Fruit fly (Drosophila melanogaster) whole organism, embryonic: ENCODE results near the gene CG14695.
A peak's percentile ranks its signal among the peaks of the same experiment; 100 is the strongest.

Experiments used
- BEAF-32 ChIP-seq: fragments of 200-800 bp; sonication (Bioruptor generic); optimal IDR thresholded peaks from 3 replicates; lab custom pipeline; 2017; ENCODE audit warnings: missing biosample characterization, missing genetic modification characterization, mild to moderate bottlenecking, moderate library complexity, missing genetic modification reagents
- Bdp1 ChIP-seq: fragments of 200-800 bp; sonication (Bioruptor generic); optimal IDR thresholded peaks from 3 replicates; lab custom pipeline; 2016; ENCODE audit warnings: missing biosample characterization, missing genetic modification characterization
- CG10147 ChIP-seq: fragments of 200-800 bp; sonication (Bioruptor generic); optimal IDR thresholded peaks from 2 replicates; lab custom pipeline; 2019; ENCODE audit warnings: missing biosample characterization, mild to moderate bottlenecking, missing genetic modification characterization, moderate library complexity
- CG10462 ChIP-seq: fragments of 200-800 bp; sonication (Bioruptor generic); optimal IDR thresholded peaks from 2 replicates; lab custom pipeline; 2016; ENCODE audit warnings: missing biosample characterization, missing genetic modification characterization
- CG12659 ChIP-seq: fragments of 200-800 bp; sonication (Bioruptor generic); optimal IDR thresholded peaks from 3 replicates; lab custom pipeline; 2017; ENCODE audit warnings: mild to moderate bottlenecking, missing biosample characterization, missing genetic modification reagents, missing genetic modification characterization
- CG12744 ChIP-seq: fragments of 200-800 bp; sonication (Bioruptor generic); optimal IDR thresholded peaks from 2 replicates; lab custom pipeline; 2016; ENCODE audit warnings: missing biosample characterization, missing genetic modification characterization
- CG13296 ChIP-seq: fragments of 200-800 bp; sonication (Bioruptor generic); optimal IDR thresholded peaks from 3 replicates; lab custom pipeline; 2018; ENCODE audit warnings: missing biosample characterization, mild to moderate bottlenecking, missing genetic modification characterization
- CG14860 ChIP-seq: fragments of 200-800 bp; sonication (Bioruptor generic); IDR thresholded peaks from 3 replicates; pipeline ENCODE4 v1.3.6; 2022; ENCODE audit warnings: missing biosample characterization, missing genetic modification characterization; ENCODE audit not compliant: partially characterized antibody
- CG2129 ChIP-seq: fragments of 200-800 bp; sonication (Bioruptor generic); IDR thresholded peaks from 2 replicates; pipeline ENCODE4 v1.3.6; 2022; ENCODE audit warnings: missing biosample characterization, missing genetic modification characterization; ENCODE audit not compliant: partially characterized antibody
- CG32532 ChIP-seq: fragments of 200-800 bp; sonication (Bioruptor generic); IDR thresholded peaks from 2 replicates; pipeline ENCODE4 v1.3.6; 2022; ENCODE audit warnings: missing biosample characterization, missing genetic modification characterization
- CG6791 ChIP-seq: fragments of 200-800 bp; sonication (Bioruptor generic); IDR thresholded peaks from 3 replicates; pipeline ENCODE4 v1.3.6; 2022; ENCODE audit warnings: missing biosample characterization, missing genetic modification characterization; ENCODE audit not compliant: partially characterized antibody
- CG7963 ChIP-seq: fragments of 200-800 bp; sonication (Bioruptor generic); IDR thresholded peaks from 3 replicates; pipeline ENCODE4 v1.3.6; 2022; ENCODE audit warnings: missing biosample characterization, missing genetic modification characterization; ENCODE audit not compliant: partially characterized antibody
- CG7987 ChIP-seq: fragments of 200-800 bp; sonication (Bioruptor generic); optimal IDR thresholded peaks from 2 replicates; lab custom pipeline; 2018; ENCODE audit warnings: missing biosample characterization, mild to moderate bottlenecking, missing genetic modification characterization, moderate library complexity
- Drgx ChIP-seq: fragments of 200-800 bp; sonication (Bioruptor generic); IDR thresholded peaks from 2 replicates; pipeline ENCODE4 v1.3.6; 2022; ENCODE audit warnings: missing biosample characterization, missing genetic modification characterization
- Fer3 ChIP-seq: fragments of 200-800 bp; sonication (Bioruptor generic); optimal IDR thresholded peaks from 2 replicates; lab custom pipeline; 2018; ENCODE audit warnings: missing biosample characterization, mild to moderate bottlenecking, missing genetic modification characterization, moderate library complexity
- HHEX ChIP-seq: fragments of 200-800 bp; sonication (Bioruptor generic); optimal IDR thresholded peaks from 3 replicates; lab custom pipeline; 2017; ENCODE audit warnings: missing biosample characterization, mild to moderate bottlenecking, missing genetic modification characterization, missing genetic modification reagents
- HLHmδ ChIP-seq: fragments of 200-800 bp; sonication (Bioruptor generic); optimal IDR thresholded peaks from 2 replicates; lab custom pipeline; 2018; ENCODE audit warnings: missing biosample characterization, mild to moderate bottlenecking, missing genetic modification characterization, moderate library complexity
- HmgD ChIP-seq: fragments of 200-800 bp; sonication (Bioruptor generic); optimal IDR thresholded peaks from 3 replicates; lab custom pipeline; 2016; ENCODE audit warnings: missing biosample characterization, missing genetic modification characterization
- Kr ChIP-seq: fragments of 200-800 bp; sonication (Bioruptor generic); optimal IDR thresholded peaks from 2 replicates; lab custom pipeline; 2017; ENCODE audit warnings: missing biosample characterization, mild to moderate bottlenecking, missing genetic modification characterization
- MBD-R2 ChIP-seq: fragments of 200-800 bp; sonication (Bioruptor generic); IDR thresholded peaks from 2 replicates; pipeline ENCODE4 v1.3.6; 2022; ENCODE audit warnings: missing biosample characterization, missing genetic modification characterization
- Mad ChIP-seq: fragments of 200-800 bp; sonication (Bioruptor generic); optimal IDR thresholded peaks from 2 replicates; lab custom pipeline; 2016; ENCODE audit warnings: missing biosample characterization, missing genetic modification characterization
- Mes4 ChIP-seq: fragments of 200-800 bp; sonication (Bioruptor generic); optimal IDR thresholded peaks from 2 replicates; lab custom pipeline; 2016; ENCODE audit warnings: missing biosample characterization, missing genetic modification characterization
- Nf-YA ChIP-seq: fragments of 200-800 bp; sonication (Bioruptor generic); IDR thresholded peaks from 2 replicates; pipeline ENCODE4 v1.3.6; 2022; ENCODE audit warnings: missing biosample characterization, missing genetic modification characterization
- Sox102F ChIP-seq: fragments of 200-800 bp; sonication (Bioruptor generic); optimal IDR thresholded peaks from 2 replicates; lab custom pipeline; 2018; ENCODE audit warnings: missing biosample characterization, mild to moderate bottlenecking, missing genetic modification characterization, moderate library complexity
- Usf ChIP-seq: fragments of 200-800 bp; sonication (Bioruptor generic); optimal IDR thresholded peaks from 2 replicates; lab custom pipeline; 2017; ENCODE audit warnings: missing genotype, missing biosample characterization, missing genetic modification characterization
- btn ChIP-seq: fragments of 200-800 bp; sonication (Bioruptor generic); optimal IDR thresholded peaks from 2 replicates; lab custom pipeline; 2016; ENCODE audit warnings: missing biosample characterization, missing genetic modification characterization
- cad ChIP-seq: fragments of >200 bp; optimal IDR thresholded peaks from 2 replicates; lab custom pipeline; 2017; ENCODE audit warnings: missing biosample characterization, missing genetic modification characterization
- chif ChIP-seq, 2 experiments: fragments of 200-800 bp; sonication (Bioruptor generic); optimal IDR thresholded peaks; 3 replicates each; lab custom pipeline; 2016; ENCODE audit warnings: missing biosample characterization in 2 of 2, missing genetic modification characterization in 2 of 2
- croc ChIP-seq: fragments of 200-800 bp; sonication (Bioruptor generic); conservative IDR thresholded peaks from 3 replicates; pipeline ENCODE4 v1.3.6; 2022; ENCODE audit warnings: missing biosample characterization, missing genetic modification characterization
- crol ChIP-seq: fragments of 200-800 bp; sonication (Bioruptor generic); IDR thresholded peaks from 2 replicates; pipeline ENCODE4 v1.3.6; 2022; ENCODE audit warnings: missing biosample characterization, missing genetic modification characterization
- da ChIP-seq: fragments of 200-800 bp; sonication (Bioruptor generic); optimal IDR thresholded peaks from 2 replicates; lab custom pipeline; 2016; ENCODE audit warnings: missing biosample characterization, missing genetic modification characterization
- en ChIP-seq: fragments of 200-800 bp; sonication (Bioruptor generic); optimal IDR thresholded peaks from 2 replicates; lab custom pipeline; 2016; ENCODE audit warnings: missing biosample characterization, missing genetic modification characterization
- gem ChIP-seq: fragments of 200-800 bp; sonication (Bioruptor generic); optimal IDR thresholded peaks from 2 replicates; lab custom pipeline; 2019; ENCODE audit warnings: missing biosample characterization, mild to moderate bottlenecking, missing genetic modification characterization, moderate library complexity
- jigr1 ChIP-seq: fragments of 200-800 bp; sonication (Bioruptor generic); IDR thresholded peaks from 3 replicates; pipeline ENCODE4 v1.3.6; 2022; ENCODE audit warnings: missing biosample characterization, missing genetic modification characterization
- lov ChIP-seq, 2 experiments: fragments of 200-800 bp in 1 of 2; fragments of >200 bp in 1 of 2; sonication (Bioruptor generic) in 1 of 2; IDR thresholded peaks in 1 of 2; optimal IDR thresholded peaks in 1 of 2; 2 replicates in 1 of 2; 3 replicates in 1 of 2; pipeline versions ENCODE4 v1.3.6 to Lab custom; 2017 to 2022; ENCODE audit warnings: missing biosample characterization in 1 of 2, missing genetic modification characterization in 1 of 2
- org-1 ChIP-seq: fragments of 200-800 bp; sonication (Bioruptor generic); optimal IDR thresholded peaks from 2 replicates; lab custom pipeline; 2017; ENCODE audit warnings: missing biosample characterization, missing genetic modification characterization
- rib ChIP-seq: fragments of 200-800 bp; sonication (Bioruptor generic); IDR thresholded peaks from 2 replicates; pipeline ENCODE4 v1.3.6; 2022; ENCODE audit warnings: missing biosample characterization, missing genetic modification characterization
- sim ChIP-seq: fragments of 200-800 bp; sonication (Bioruptor generic); IDR thresholded peaks from 2 replicates; pipeline ENCODE4 v1.3.6; 2022; ENCODE audit warnings: missing biosample characterization, missing genetic modification characterization
- sisA ChIP-seq: fragments of 200-800 bp; sonication (Bioruptor generic); IDR thresholded peaks from 2 replicates; pipeline ENCODE4 v1.3.6; 2022; ENCODE audit warnings: missing biosample characterization, missing genetic modification characterization
- slp2 ChIP-seq: fragments of 200-800 bp; sonication (Bioruptor generic); optimal IDR thresholded peaks from 2 replicates; lab custom pipeline; 2016; ENCODE audit warnings: missing biosample characterization, missing genetic modification characterization
- so ChIP-seq: fragments of 200-800 bp; sonication (Bioruptor generic); IDR thresholded peaks from 3 replicates; pipeline ENCODE4 v1.3.6; 2022; ENCODE audit warnings: missing biosample characterization, missing genetic modification characterization
- tgo ChIP-seq: fragments of 200-800 bp; sonication (Bioruptor generic); IDR thresholded peaks from 3 replicates; pipeline ENCODE4 v1.3.6; 2022; ENCODE audit warnings: missing biosample characterization, missing genetic modification characterization
- toy ChIP-seq: fragments of 200-800 bp; sonication (Bioruptor generic); IDR thresholded peaks from 2 replicates; pipeline ENCODE4 v1.3.6; 2022; ENCODE audit warnings: missing biosample characterization, missing genetic modification characterization
- trem ChIP-seq: fragments of 200-800 bp; optimal IDR thresholded peaks from 3 replicates; lab custom pipeline; 2019; ENCODE audit warnings: missing biosample characterization, mild to moderate bottlenecking, missing genetic modification characterization, moderate library complexity
- trh ChIP-seq: fragments of 200-800 bp; sonication (Bioruptor generic); optimal IDR thresholded peaks from 2 replicates; lab custom pipeline; 2016; ENCODE audit warnings: missing biosample characterization, missing genetic modification characterization
- twi ChIP-seq: fragments of 200-800 bp; optimal IDR thresholded peaks from 2 replicates; lab custom pipeline; 2019; ENCODE audit warnings: missing biosample characterization, mild to moderate bottlenecking, missing genetic modification characterization, moderate library complexity
- unc-4 ChIP-seq: fragments of 200-800 bp; sonication (Bioruptor generic); IDR thresholded peaks from 2 replicates; pipeline ENCODE4 v1.3.6; 2022; ENCODE audit warnings: missing biosample characterization, missing genetic modification characterization; ENCODE audit not compliant: partially characterized antibody

CG14695 gene

DNA sequence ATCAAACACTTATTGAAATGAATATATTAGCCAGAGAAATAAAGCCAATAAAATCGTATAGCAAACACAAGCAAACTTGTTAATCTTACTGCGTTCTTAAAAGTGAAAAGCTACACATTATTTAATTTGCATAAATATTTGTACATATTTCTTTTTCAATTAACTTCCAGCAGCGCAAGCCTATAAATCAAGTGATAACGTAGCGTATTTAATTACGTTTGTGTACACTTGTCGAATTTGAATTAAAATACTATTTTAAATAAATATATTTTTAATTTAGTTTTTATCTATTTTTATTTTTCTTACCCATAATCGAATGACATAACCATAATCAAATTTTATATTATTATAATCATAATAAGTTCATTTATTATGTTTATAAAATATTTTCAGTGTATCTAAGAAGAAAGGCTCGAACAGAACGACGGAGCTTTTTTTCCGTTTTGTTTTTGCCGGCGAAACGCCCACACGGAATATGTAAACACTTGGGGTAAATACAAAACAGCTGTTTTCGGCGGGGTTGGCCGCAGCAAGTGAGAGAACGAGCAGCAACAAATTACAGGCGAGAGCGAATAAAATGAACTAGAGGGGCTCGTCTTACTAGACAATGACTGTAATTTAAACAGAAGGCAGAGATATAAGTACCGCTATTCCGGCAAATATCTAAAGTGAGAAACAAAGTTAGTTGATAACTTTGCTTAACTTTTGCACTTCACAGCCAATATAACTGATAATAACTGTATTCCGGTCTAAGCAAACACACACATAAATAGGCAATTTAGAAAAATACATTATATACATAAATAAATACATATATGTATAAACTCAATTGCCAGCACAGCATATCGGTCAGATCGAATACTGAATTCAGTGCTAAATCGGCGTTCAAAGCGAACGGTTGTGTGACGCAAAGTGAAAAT, 3.3 kb downstream of the CG14695 start, which contains the start of gene Sodh2 (continued):
- 0 out of 2 replicates have a peak, but pooled peaks have one; percentile 39 for TF ChIP-seq toy (GFP tag; lab: Robert Waterston, UW)
- TF ChIP-seq CG13296 (GFP tag; lab: Kevin White, UChicago): peak; percentile 90
- TF ChIP-seq CG7963 (GFP tag; lab: Robert Waterston, UW): no peak
- TF ChIP-seq trem (tag; lab: Kevin White, UChicago): peak; percentile 44
- peak; percentile 88 for TF ChIP-seq CG32532 (GFP tag; lab: Robert Waterston, UW)
- TF ChIP-seq CG12744 (GFP tag; lab: Kevin White, UChicago): no peak
- peak; percentile 14 to 34 for TF ChIP-seq chif (GFP tag; optimal IDR thresholded peaks at IDR 0.05; lab: Kevin White, UChicago)
- peak; percentile 54; the same call in 1 of the 3 replicates for TF ChIP-seq tgo (GFP tag; lab: Robert Waterston, UW)
- peak; percentile 27 for TF ChIP-seq slp2 (GFP tag; lab: Kevin White, UChicago)
- peak; percentile 75 for TF ChIP-seq org-1
- TF ChIP-seq CG2129 (GFP tag; lab: Robert Waterston, UW): no peak
- TF ChIP-seq trh (GFP tag; lab: Kevin White, UChicago): no peak
- TF ChIP-seq btn: no peak
- no peak for TF ChIP-seq CG14860 (GFP tag; lab: Robert Waterston, UW)
- no peak for TF ChIP-seq da (GFP tag; lab: Kevin White, UChicago)
- TF ChIP-seq HLHmδ: peak; percentile 89
- peak; percentile 81 for TF ChIP-seq Fer3 (tag; lab: Kevin White, UChicago)
- peak; percentile 84 for TF ChIP-seq HHEX
- TF ChIP-seq gem (tag; lab: Kevin White, UChicago): peak; percentile 85
- peak; percentile 15; the same call in 1 of the 3 replicates for TF ChIP-seq croc (GFP tag; lab: Robert Waterston, UW)
- no peak; the same call in 1 of the 2 replicates for TF ChIP-seq sim (GFP tag; lab: Robert Waterston, UW)
- TF ChIP-seq Usf (GFP tag; lab: Kevin White, UChicago): no peak
- TF ChIP-seq en (GFP tag; lab: Kevin White, UChicago): peak; percentile 28
- TF ChIP-seq unc-4: 0 out of 2 replicates have a peak, but pooled peaks have one; percentile 15
- no peak for TF ChIP-seq crol (GFP tag; lab: Robert Waterston, UW)
- no peak for TF ChIP-seq CG6791 (GFP tag; lab: Robert Waterston, UW)
- peak; percentile 44 for TF ChIP-seq sisA (GFP tag; lab: Robert Waterston, UW)
- peak; percentile 17 for TF ChIP-seq Mes4 (GFP tag; lab: Kevin White, UChicago)
- TF ChIP-seq Sox102F: peak; percentile 69
- peak; percentile 49 for TF ChIP-seq Mad
- peak; percentile 5 for TF ChIP-seq twi (tag; lab: Kevin White, UChicago)
- peak; percentile 27 for TF ChIP-seq Bdp1 (GFP tag; lab: Kevin White, UChicago)
- peak; percentile 91 for TF ChIP-seq Drgx (GFP tag; lab: Robert Waterston, UW)
- peak; percentile 47; the same call in 1 of the 2 replicates for TF ChIP-seq MBD-R2
- TF ChIP-seq CG12659 (GFP tag; lab: Kevin White, UChicago): peak; percentile 85
- TF ChIP-seq cad: no peak
- no peak for TF ChIP-seq Kr (GFP tag; lab: Kevin White, UChicago)
- TF ChIP-seq BEAF-32 (GFP tag; lab: Kevin White, UChicago): no peak
- TF ChIP-seq CG7987 (GFP tag; lab: Kevin White, UChicago): peak; percentile 91
- no peak for TF ChIP-seq lov (optimal IDR thresholded peaks at IDR 0.05; lab: Kevin White, UChicago)
- TF ChIP-seq lov (GFP tag; IDR thresholded peaks at IDR 0.05; lab: Robert Waterston, UW): peak; percentile 5; the same call in 1 of the 3 replicates
- TF ChIP-seq Nf-YA (GFP tag; lab: Robert Waterston, UW): 0 out of 2 replicates have a peak, but pooled peaks have one; percentile 40
- TF ChIP-seq so (GFP tag; lab: Robert Waterston, UW): peak; percentile 23; the same call in 1 of the 3 replicates
- TF ChIP-seq jigr1 (GFP tag; lab: Robert Waterston, UW): no peak
- TF ChIP-seq HmgD (GFP tag; lab: Kevin White, UChicago): no peak
- TF ChIP-seq CG10147 (GFP tag; lab: Kevin White, UChicago): peak; percentile 74
- no peak for TF ChIP-seq CG10462 (GFP tag; lab: Kevin White, UChicago)
- peak; percentile 85 for TF ChIP-seq rib (GFP tag; lab: Robert Waterston, UW)
